Fruit fly (Drosophila melanogaster): Measurements from ENCODE around the gene CG42458.

Gene CG42458

dm6 chr3L:7433325-7433827, 9.7 kb downstream of the CG42458 start:
- TF ChIP-seq CTCF (optimal IDR thresholded peaks at IDR 0.05) (no peak), CG8478 (optimal IDR thresholded peaks at IDR 0.05) (no peak)

- no peak for TF ChIP-seq CTCF (optimal IDR thresholded peaks at IDR 0.05)
- TF ChIP-seq CG8478 (optimal IDR thresholded peaks at IDR 0.05), result no peak
Measured at dm6 chr3L:7434198-7434597, 10.6 kb downstream of the CG42458 start.

- TF ChIP-seq CTCF (optimal IDR thresholded peaks at IDR 0.05), result no peak
- no peak for TF ChIP-seq CG8478 (optimal IDR thresholded peaks at IDR 0.05)
Measured at dm6 chr3L:7434715-7435653, 11.4 kb downstream of the CG42458 start, which contains the start of gene Rac2. Gene Rac2, minus strand, starts transcription at chr3L:7435190.

- TF ChIP-seq CTCF (optimal IDR thresholded peaks at IDR 0.05), result no peak
- no peak for TF ChIP-seq CG8478 (optimal IDR thresholded peaks at IDR 0.05)
Measured at dm6 chr3L:7437366-7437765, 13.7 kb downstream of the CG42458 start, which contains the start of gene CG14835. Gene CG14835, minus strand, starts transcription at chr3L:7437466.

- TF ChIP-seq CTCF (optimal IDR thresholded peaks at IDR 0.05) (no peak), CG8478 (optimal IDR thresholded peaks at IDR 0.05) (no peak)
Measured at dm6 chr3L:7439305-7439704, 15.7 kb downstream of the CG42458 start, which contains the start of gene sphinx1. Gene sphinx1, minus strand, starts transcription at chr3L:7439405.

- TF ChIP-seq CTCF (optimal IDR thresholded peaks at IDR 0.05), result no peak
- TF ChIP-seq CG8478 (optimal IDR thresholded peaks at IDR 0.05), result no peak
Measured at dm6 chr3L:7440633-7441032, 17.0 kb downstream of the CG42458 start, which contains the start of gene sphinx2. Gene sphinx2, minus strand, starts transcription at chr3L:7440733.

dm6 chr3L:7449097-7449496, 25.5 kb downstream of the CG42458 start:
- TF ChIP-seq CTCF (optimal IDR thresholded peaks at IDR 0.05), result no peak
- TF ChIP-seq CG8478 (optimal IDR thresholded peaks at IDR 0.05), result no peak

dm6 chr3L:7450553-7450952, 26.9 kb downstream of the CG42458 start, which contains the start of gene CG33278:
Gene CG33278, plus strand, starts transcription at chr3L:7450853.
- TF ChIP-seq CTCF (optimal IDR thresholded peaks at IDR 0.05) (no peak), CG8478 (optimal IDR thresholded peaks at IDR 0.05) (no peak)

- TF ChIP-seq CG8478 (optimal IDR thresholded peaks at IDR 0.05) (no peak), CTCF (optimal IDR thresholded peaks at IDR 0.05) (no peak)
Measured at dm6 chr3L:7455849-7456248, 32.2 kb downstream of the CG42458 start, which contains the start of gene ppk26. Gene ppk26, plus strand, starts transcription at chr3L:7456149.

dm6 chr3L:7465209-7465608, 41.6 kb downstream of the CG42458 start, which contains the start of the genes CG42660, CG42661 and Tsp66A:
Gene CG42660, plus strand, starts transcription at chr3L:7465509.
Gene CG42661, plus strand, starts transcription at chr3L:7465509.
Gene Tsp66A, plus strand, starts transcription at chr3L:7465509.
- no peak for TF ChIP-seq CTCF (optimal IDR thresholded peaks at IDR 0.05)
- no peak for TF ChIP-seq CG8478 (optimal IDR thresholded peaks at IDR 0.05)

dm6 chr3L:7470202-7470601, 46.6 kb downstream of the CG42458 start, which contains the start of gene CG8543:
Gene CG8543, minus strand, starts transcription at chr3L:7470302.
- TF ChIP-seq CG8478 (optimal IDR thresholded peaks at IDR 0.05), result no peak
- TF ChIP-seq CTCF (optimal IDR thresholded peaks at IDR 0.05), result no peak

- TF ChIP-seq CTCF (optimal IDR thresholded peaks at IDR 0.05) (no peak), CG8478 (optimal IDR thresholded peaks at IDR 0.05) (no peak)
Measured at dm6 chr3L:7471259-7471658, 47.6 kb downstream of the CG42458 start, which contains the start of gene CG8541. Gene CG8541, plus strand, starts transcription at chr3L:7471559.

dm6 chr3L:7475270-7475669, 51.6 kb downstream of the CG42458 start, which contains the start of gene CG43292:
Gene CG43292, plus strand, starts transcription at chr3L:7475570.
- TF ChIP-seq CTCF (optimal IDR thresholded peaks at IDR 0.05) (no peak), CG8478 (optimal IDR thresholded peaks at IDR 0.05) (no peak)

dm6 chr3L:7485667-7486066, 62.0 kb downstream of the CG42458 start, which contains the start of gene mthl6:
Gene mthl6, plus strand, starts transcription at chr3L:7485967.
- no peak for TF ChIP-seq CTCF (optimal IDR thresholded peaks at IDR 0.05)

- no peak for TF ChIP-seq CG8478 (optimal IDR thresholded peaks at IDR 0.05)
- no peak for TF ChIP-seq CTCF (optimal IDR thresholded peaks at IDR 0.05)
Measured at dm6 chr3L:7491564-7491963, 67.9 kb downstream of the CG42458 start, which contains the start of gene Cyp316a1. Gene Cyp316a1, plus strand, starts transcription at chr3L:7491864.
